Fruit fly (Drosophila melanogaster) whole organism, embryonic: ENCODE data around the gene CG15914.

Source experiments
- Aef1 ChIP-seq: fragments of 200-800 bp; sonication (Bioruptor generic); IDR thresholded peaks from 3 replicates; pipeline ENCODE4 v1.3.6; 2022; ENCODE audit warnings: missing biosample characterization, missing genetic modification characterization
- CG10147 ChIP-seq: fragments of 200-800 bp; sonication (Bioruptor generic); optimal IDR thresholded peaks from 2 replicates; lab custom pipeline; 2019; ENCODE audit warnings: missing biosample characterization, mild to moderate bottlenecking, missing genetic modification characterization, moderate library complexity
- CG10267 ChIP-seq: fragments of 200-800 bp; sonication (Bioruptor generic); optimal IDR thresholded peaks from 2 replicates; lab custom pipeline; 2018; ENCODE audit warnings: missing biosample characterization, mild to moderate bottlenecking, missing genetic modification characterization, moderate library complexity
- CG10431 ChIP-seq: fragments of 200-800 bp; sonication (Bioruptor generic); optimal IDR thresholded peaks from 3 replicates; lab custom pipeline; 2018; ENCODE audit warnings: missing biosample characterization, mild to moderate bottlenecking, missing genetic modification characterization
- CG11085 ChIP-seq: fragments of 200-800 bp; sonication (Bioruptor generic); IDR thresholded peaks from 2 replicates; pipeline ENCODE4 v1.3.6; 2022; ENCODE audit warnings: missing biosample characterization, missing genetic modification characterization
- CG1233 ChIP-seq: fragments of 200-800 bp; sonication (Bioruptor generic); optimal IDR thresholded peaks from 4 replicates; lab custom pipeline; 2018; ENCODE audit warnings: missing biosample characterization, mild to moderate bottlenecking, missing genetic modification characterization
- CG14441 ChIP-seq: fragments of 200-800 bp; sonication (Bioruptor generic); IDR thresholded peaks from 2 replicates; pipeline ENCODE4 v1.3.6; 2022; ENCODE audit warnings: missing biosample characterization, missing genetic modification characterization
- CG17361 ChIP-seq: fragments of 200-800 bp; sonication (Bioruptor generic); IDR thresholded peaks from 3 replicates; pipeline ENCODE4 v1.3.6; 2022; ENCODE audit warnings: missing biosample characterization, missing genetic modification characterization
- CG2202 ChIP-seq: fragments of 200-800 bp; sonication (Bioruptor generic); optimal IDR thresholded peaks from 2 replicates; lab custom pipeline; 2018; ENCODE audit warnings: missing biosample characterization, mild to moderate bottlenecking, missing genetic modification characterization
- CG4360 ChIP-seq: fragments of 200-800 bp; sonication (Bioruptor generic); IDR thresholded peaks from 2 replicates; pipeline ENCODE4 v1.3.6; 2022; ENCODE audit warnings: missing biosample characterization, missing genetic modification characterization
- CG4404 ChIP-seq: fragments of 200-800 bp; sonication (Bioruptor generic); IDR thresholded peaks from 2 replicates; pipeline ENCODE4 v1.3.6; 2022; ENCODE audit warnings: missing biosample characterization, missing genetic modification characterization
- CG6175 ChIP-seq: fragments of 200-800 bp; sonication (Bioruptor generic); IDR thresholded peaks from 3 replicates; pipeline ENCODE4 v1.3.6; 2022; ENCODE audit warnings: missing biosample characterization, missing genetic modification characterization
- CG6765 ChIP-seq: fragments of 200-800 bp; sonication (Bioruptor generic); optimal IDR thresholded peaks from 3 replicates; lab custom pipeline; 2017; ENCODE audit warnings: missing biosample characterization, mild to moderate bottlenecking, missing genetic modification characterization
- CG8478 ChIP-seq: fragments of >200 bp; optimal IDR thresholded peaks from 2 replicates; lab custom pipeline; 2018
- CG8765 ChIP-seq: fragments of 200-800 bp; sonication (Bioruptor generic); IDR thresholded peaks from 2 replicates; pipeline ENCODE4 v1.3.6; 2022; ENCODE audit warnings: missing biosample characterization, missing genetic modification characterization
- Deaf1 ChIP-seq: fragments of 200-800 bp; optimal IDR thresholded peaks from 3 replicates; lab custom pipeline; 2019; ENCODE audit warnings: missing biosample characterization, mild to moderate bottlenecking, missing genetic modification characterization, moderate library complexity
- Ets97D ChIP-seq: fragments of 200-800 bp; sonication (Bioruptor generic); optimal IDR thresholded peaks from 3 replicates; lab custom pipeline; 2016; ENCODE audit warnings: missing biosample characterization, missing genetic modification characterization
- HLH54F ChIP-seq: fragments of 200-800 bp; sonication (Bioruptor generic); optimal IDR thresholded peaks from 3 replicates; lab custom pipeline; 2016; ENCODE audit warnings: missing biosample characterization, missing genetic modification characterization
- Hand ChIP-seq: fragments of 200-800 bp; sonication (Bioruptor generic); optimal IDR thresholded peaks from 2 replicates; lab custom pipeline; 2017; ENCODE audit warnings: mild to moderate bottlenecking, missing biosample characterization, missing genetic modification reagents, missing genetic modification characterization
- Kr ChIP-seq: fragments of 200-800 bp; sonication (Bioruptor generic); optimal IDR thresholded peaks from 2 replicates; lab custom pipeline; 2017; ENCODE audit warnings: missing biosample characterization, mild to moderate bottlenecking, missing genetic modification characterization
- Lim3 ChIP-seq: fragments of 200-800 bp; sonication (Bioruptor generic); IDR thresholded peaks from 2 replicates; pipeline ENCODE4 v1.3.6; 2022; ENCODE audit warnings: missing biosample characterization, missing genetic modification characterization
- MESR4 ChIP-seq: fragments of 200-800 bp; sonication (Bioruptor generic); optimal IDR thresholded peaks from 2 replicates; lab custom pipeline; 2018; ENCODE audit warnings: missing biosample characterization, mild to moderate bottlenecking, missing genetic modification characterization, moderate library complexity
- NK7.1 ChIP-seq: fragments of 200-800 bp; sonication (Bioruptor generic); optimal IDR thresholded peaks from 3 replicates; lab custom pipeline; 2016; ENCODE audit warnings: missing biosample characterization, missing genetic modification characterization
- Nf-YA ChIP-seq: fragments of 200-800 bp; sonication (Bioruptor generic); IDR thresholded peaks from 2 replicates; pipeline ENCODE4 v1.3.6; 2022; ENCODE audit warnings: missing biosample characterization, missing genetic modification characterization
- Ssrp ChIP-seq: fragments of 200-800 bp; sonication (Bioruptor generic); optimal IDR thresholded peaks from 2 replicates; lab custom pipeline; 2018; ENCODE audit warnings: missing biosample characterization, mild to moderate bottlenecking, missing genetic modification characterization, moderate library complexity
- Usf ChIP-seq: fragments of 200-800 bp; sonication (Bioruptor generic); optimal IDR thresholded peaks from 2 replicates; lab custom pipeline; 2017; ENCODE audit warnings: missing genotype, missing biosample characterization, missing genetic modification characterization
- Xrp1 ChIP-seq: fragments of 200-800 bp; sonication (Bioruptor generic); IDR thresholded peaks from 2 replicates; pipeline ENCODE4 v1.3.6; 2022; ENCODE audit warnings: missing biosample characterization, missing genetic modification characterization
- ab ChIP-seq: fragments of 200-800 bp; sonication (Bioruptor generic); optimal IDR thresholded peaks from 2 replicates; lab custom pipeline; 2016; ENCODE audit warnings: missing biosample characterization, missing genetic modification characterization
- ap ChIP-seq: fragments of 200-800 bp; sonication (Bioruptor generic); IDR thresholded peaks from 2 replicates; pipeline ENCODE4 v1.3.6; 2022; ENCODE audit warnings: missing biosample characterization, missing genetic modification characterization
- btn ChIP-seq: fragments of 200-800 bp; sonication (Bioruptor generic); optimal IDR thresholded peaks from 2 replicates; lab custom pipeline; 2016; ENCODE audit warnings: missing biosample characterization, missing genetic modification characterization
- dimm ChIP-seq: fragments of 200-800 bp; sonication (Bioruptor generic); IDR thresholded peaks from 2 replicates; pipeline ENCODE4 v1.3.6; 2022; ENCODE audit warnings: missing biosample characterization, missing genetic modification characterization
- dysf ChIP-seq: fragments of 200-800 bp; sonication (Bioruptor generic); IDR thresholded peaks from 3 replicates; pipeline ENCODE4 v1.3.6; 2022; ENCODE audit warnings: missing biosample characterization, missing genetic modification characterization
- fd3F ChIP-seq: fragments of 200-800 bp; sonication (Bioruptor generic); optimal IDR thresholded peaks from 2 replicates; lab custom pipeline; 2018; ENCODE audit warnings: missing biosample characterization, mild to moderate bottlenecking, missing genetic modification characterization, moderate library complexity
- gt ChIP-seq: fragments of 200-800 bp; sonication (Bioruptor generic); IDR thresholded peaks from 2 replicates; pipeline ENCODE4 v1.3.6; 2022; ENCODE audit warnings: missing biosample characterization, missing genetic modification characterization
- kah ChIP-seq: fragments of 200-800 bp; sonication (Bioruptor generic); optimal IDR thresholded peaks from 2 replicates; lab custom pipeline; 2018; ENCODE audit warnings: missing biosample characterization, mild to moderate bottlenecking, missing genetic modification characterization
- lmd ChIP-seq: fragments of 200-800 bp; sonication (Bioruptor generic); IDR thresholded peaks from 2 replicates; pipeline ENCODE4 v1.3.6; 2022; ENCODE audit warnings: missing biosample characterization, missing genetic modification characterization
- lola ChIP-seq, 3 experiments: fragments of >200 bp in 2 of 3; fragments of 200-800 bp in 1 of 3; sonication (Bioruptor generic) in 1 of 3; optimal IDR thresholded peaks; 2 replicates each; lab custom pipeline; 2017 to 2019; ENCODE audit warnings: missing biosample characterization in 3 of 3, missing genetic modification characterization in 3 of 3, mild to moderate bottlenecking in 1 of 3, moderate library complexity in 1 of 3
- luna ChIP-seq: fragments of 200-800 bp; sonication (Bioruptor generic); optimal IDR thresholded peaks from 2 replicates; lab custom pipeline; 2016; ENCODE audit warnings: missing biosample characterization, missing genetic modification characterization
- nmo ChIP-seq: fragments of 200-800 bp; sonication (Bioruptor generic); optimal IDR thresholded peaks from 2 replicates; lab custom pipeline; 2018; ENCODE audit warnings: missing biosample characterization, mild to moderate bottlenecking, missing genetic modification characterization, moderate library complexity
- org-1 ChIP-seq: fragments of 200-800 bp; sonication (Bioruptor generic); optimal IDR thresholded peaks from 2 replicates; lab custom pipeline; 2017; ENCODE audit warnings: missing biosample characterization, missing genetic modification characterization
- p53 ChIP-seq: fragments of 200-800 bp; sonication (Bioruptor generic); optimal IDR thresholded peaks from 2 replicates; lab custom pipeline; 2016; ENCODE audit warnings: missing biosample characterization, missing genetic modification characterization
- peb ChIP-seq: fragments of 200-800 bp; sonication (Bioruptor generic); IDR thresholded peaks from 2 replicates; pipeline ENCODE4 v1.3.6; 2022; ENCODE audit warnings: missing biosample characterization, missing genetic modification characterization
- phol ChIP-seq: fragments of 200-800 bp; sonication (Bioruptor generic); optimal IDR thresholded peaks from 3 replicates; lab custom pipeline; 2018; ENCODE audit warnings: missing biosample characterization, mild to moderate bottlenecking, missing genetic modification characterization, moderate library complexity
- pros ChIP-seq: fragments of 200-800 bp; sonication (Bioruptor generic); optimal IDR thresholded peaks from 3 replicates; lab custom pipeline; 2019; ENCODE audit warnings: missing biosample characterization, mild to moderate bottlenecking, missing genetic modification characterization, moderate library complexity
- row ChIP-seq: fragments of 200-800 bp; sonication (Bioruptor generic); IDR thresholded peaks from 3 replicates; pipeline ENCODE4 v1.3.6; 2022; ENCODE audit warnings: missing biosample characterization, missing genetic modification characterization
- scrt ChIP-seq: fragments of 200-800 bp; sonication (Bioruptor generic); optimal IDR thresholded peaks from 2 replicates; lab custom pipeline; 2018; ENCODE audit warnings: missing biosample characterization, mild to moderate bottlenecking, missing genetic modification characterization, moderate library complexity
- toy ChIP-seq: fragments of 200-800 bp; sonication (Bioruptor generic); IDR thresholded peaks from 2 replicates; pipeline ENCODE4 v1.3.6; 2022; ENCODE audit warnings: missing biosample characterization, missing genetic modification characterization
- usp ChIP-seq: fragments of >200 bp; optimal IDR thresholded peaks from 2 replicates; lab custom pipeline; 2017; ENCODE audit warnings: missing biosample characterization, missing genetic modification characterization
- vfl ChIP-seq: fragments of 200-800 bp; sonication (Bioruptor generic); optimal IDR thresholded peaks from 2 replicates; lab custom pipeline; 2016; ENCODE audit warnings: missing biosample characterization, missing genetic modification characterization
- wdn ChIP-seq: fragments of 200-800 bp; sonication (Bioruptor generic); IDR thresholded peaks from 2 replicates; pipeline ENCODE4 v1.3.6; 2022; ENCODE audit warnings: missing biosample characterization, missing genetic modification characterization
- zf30C ChIP-seq: fragments of 200-800 bp; sonication (Bioruptor generic); optimal IDR thresholded peaks from 3 replicates; lab custom pipeline; 2018; ENCODE audit warnings: missing biosample characterization, mild to moderate bottlenecking, missing genetic modification characterization

Gene CG15914

DNA sequence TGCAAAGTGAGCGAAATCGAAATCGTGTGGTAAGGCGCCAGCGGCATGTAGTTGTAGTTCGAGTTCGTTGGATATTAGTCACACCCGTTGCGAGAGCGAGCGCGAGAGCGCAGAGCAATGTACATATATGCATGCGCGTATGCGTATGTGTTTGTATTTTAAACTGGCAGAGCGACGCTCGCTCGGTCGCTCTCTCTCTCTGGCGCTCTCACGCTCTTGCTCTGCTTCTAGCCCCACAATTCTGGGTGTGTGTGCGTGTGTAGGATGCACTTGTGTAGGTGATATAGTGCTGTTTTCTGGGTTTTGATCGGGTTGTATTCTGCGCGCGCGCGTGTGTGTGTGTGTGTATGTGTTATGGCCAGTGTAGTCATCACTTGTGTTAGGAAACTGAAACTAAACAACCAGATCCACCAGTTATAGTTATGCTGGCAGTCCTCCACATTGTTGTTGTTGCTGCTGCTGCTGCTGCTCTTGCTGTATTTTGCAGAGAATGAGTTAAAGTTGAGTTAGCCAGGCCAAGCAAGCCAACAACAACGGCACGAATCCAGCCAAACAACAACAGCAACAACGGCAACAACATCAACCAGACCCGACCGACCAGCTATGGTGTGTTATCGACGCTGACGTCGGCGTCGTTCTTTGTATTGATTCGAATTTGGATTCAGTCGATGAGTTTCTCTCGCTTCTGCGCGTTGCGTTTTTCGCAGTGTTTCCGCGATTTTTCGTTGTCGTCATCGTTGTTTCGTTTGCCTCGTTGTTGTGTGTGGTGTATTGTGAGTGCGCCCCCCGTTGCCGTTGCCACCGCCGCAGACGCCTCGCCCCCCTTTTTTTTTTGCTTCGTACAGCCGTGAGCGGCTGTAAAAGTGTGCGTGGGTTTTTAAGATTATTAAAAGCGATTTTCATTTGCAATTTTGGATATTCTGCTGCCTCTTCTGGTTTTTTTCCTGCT lies 41.3 kb upstream of the CG15914 start (continued):
- no peak for TF ChIP-seq luna (GFP tag; lab: Kevin White, UChicago)
- no peak for TF ChIP-seq btn (GFP tag; lab: Kevin White, UChicago)
- 0 out of 2 replicates have a peak, but pooled peaks have one; percentile 26 for TF ChIP-seq CG8765 (GFP tag; lab: Robert Waterston, UW)
- no peak for TF ChIP-seq fd3F
- TF ChIP-seq NK7.1, result no peak
- TF ChIP-seq Lim3 (GFP tag; lab: Robert Waterston, UW), result no peak
- peak; percentile 98 for TF ChIP-seq CG4360 (GFP tag; lab: Robert Waterston, UW)
- peak; percentile 76 for TF ChIP-seq CG10431 (GFP tag; lab: Kevin White, UChicago)
- peak; percentile 56 for TF ChIP-seq CG6765 (GFP tag; lab: Kevin White, UChicago)
- no peak for TF ChIP-seq p53 (GFP tag; lab: Kevin White, UChicago)
- peak; percentile 26 for TF ChIP-seq zf30C
- TF ChIP-seq Hand (GFP tag; lab: Kevin White, UChicago), result no peak
- peak in 1 of 3 experiments; percentile 61 for TF ChIP-seq lola (GFP tag; optimal IDR thresholded peaks at IDR 0.05; lab: Kevin White, UChicago)
- no peak for TF ChIP-seq MESR4
- TF ChIP-seq dimm (GFP tag; lab: Robert Waterston, UW), result no peak
- TF ChIP-seq HLH54F (GFP tag; lab: Kevin White, UChicago), result no peak
- peak; percentile 95 for TF ChIP-seq CG6175 (GFP tag; lab: Robert Waterston, UW)
- TF ChIP-seq Usf, result no peak
- peak; percentile 61 for TF ChIP-seq Aef1
- no peak for TF ChIP-seq CG17361 (GFP tag; lab: Robert Waterston, UW)
- no peak for TF ChIP-seq Ssrp (tag; lab: Kevin White, UChicago)
- no peak for TF ChIP-seq vfl (GFP tag; lab: Kevin White, UChicago)
- peak; percentile 42 for TF ChIP-seq Kr (GFP tag; lab: Kevin White, UChicago)
- no peak for TF ChIP-seq wdn (GFP tag; lab: Robert Waterston, UW)
- no peak for TF ChIP-seq CG14441 (GFP tag; lab: Robert Waterston, UW)
- TF ChIP-seq ap, result no peak
- no peak for TF ChIP-seq row
- no peak for TF ChIP-seq CG10267 (tag; lab: Kevin White, UChicago)
- TF ChIP-seq Xrp1 (GFP tag; lab: Robert Waterston, UW), result no peak; the same call in 1 of the 2 replicates
- no peak for TF ChIP-seq nmo (GFP tag; lab: Kevin White, UChicago)
- TF ChIP-seq CG4404 (GFP tag; lab: Robert Waterston, UW), result no peak
- TF ChIP-seq CG8478 (lab: Kevin White, UChicago), result peak; percentile 74
- TF ChIP-seq scrt (GFP tag; lab: Kevin White, UChicago), result no peak
- TF ChIP-seq phol (tag; lab: Kevin White, UChicago), result no peak
- no peak for TF ChIP-seq Ets97D (GFP tag; lab: Kevin White, UChicago)
- no peak for TF ChIP-seq peb
- TF ChIP-seq kah (GFP tag; lab: Kevin White, UChicago), result no peak
- TF ChIP-seq CG1233 (GFP tag; lab: Kevin White, UChicago), result no peak
- no peak for TF ChIP-seq org-1 (GFP tag; lab: Kevin White, UChicago)
- TF ChIP-seq usp (GFP tag; lab: Kevin White, UChicago), result no peak
- TF ChIP-seq CG10147 (GFP tag; lab: Kevin White, UChicago), result no peak
- no peak for TF ChIP-seq lmd (GFP tag; lab: Robert Waterston, UW)
- no peak for TF ChIP-seq CG11085 (GFP tag; lab: Robert Waterston, UW)
- TF ChIP-seq ab (GFP tag; lab: Kevin White, UChicago), result no peak
- no peak for TF ChIP-seq gt (GFP tag; lab: Robert Waterston, UW)
- no peak for TF ChIP-seq Nf-YA
- TF ChIP-seq dysf (GFP tag; lab: Robert Waterston, UW), result no peak
- TF ChIP-seq toy, result no peak
- peak; percentile 51 for TF ChIP-seq Deaf1 (tag; lab: Kevin White, UChicago)
- no peak for TF ChIP-seq CG2202 (tag; lab: Kevin White, UChicago)
- TF ChIP-seq pros (GFP tag; lab: Kevin White, UChicago), result peak; percentile 66
